Worm (Caenorhabditis elegans): ENCODE results near the gene K02E7.7.

ce11 chrII:1104409-1104808 lies 49.6 kb downstream of the K02E7.7 start, which contains the start of gene T13B5.9:
- no peak for TF ChIP-seq him-1 (tag; optimal IDR thresholded peaks at IDR 0.05)
- TF ChIP-seq dao-5 (tag; optimal IDR thresholded peaks at IDR 0.05), result no peak
- TF ChIP-seq W03F9.2 (tag; optimal IDR thresholded peaks at IDR 0.05), result no peak
